Worm (Caenorhabditis elegans) whole organism, mixed stage, embryonic: Measurements from ENCODE around the gene tsp-13.

Experiments used
- M03D4.4 ChIP-seq: sonication (generic microtip); optimal IDR thresholded peaks from 2 replicates; lab custom pipeline; 2017; ENCODE audit warnings: mild to moderate bottlenecking, missing genetic modification characterization, missing compliant biosample characterization
- blmp-1 ChIP-seq: fragments of 150-350 bp; optimal IDR thresholded peaks from 2 replicates; lab custom pipeline; 2014; ENCODE audit warnings: missing biosample characterization, missing genetic modification characterization
- ceh-39 ChIP-seq: fragments of 150-350 bp; optimal IDR thresholded peaks from 2 replicates; lab custom pipeline; 2014; ENCODE audit warnings: missing biosample characterization, missing genetic modification characterization
- ceh-43 ChIP-seq: fragments of 200-800 bp; sonication (Bioruptor generic); optimal IDR thresholded peaks from 2 replicates; lab custom pipeline; 2018; ENCODE audit warnings: mild to moderate bottlenecking, missing genetic modification characterization, moderate library complexity, missing compliant biosample characterization
- ceh-83 ChIP-seq: fragments of 200-800 bp; sonication (Bioruptor generic); optimal IDR thresholded peaks from 2 replicates; lab custom pipeline; 2018; ENCODE audit warnings: mild to moderate bottlenecking, missing genetic modification characterization, missing compliant biosample characterization
- ces-1 ChIP-seq: fragments of 150-350 bp; optimal IDR thresholded peaks from 2 replicates; lab custom pipeline; 2014; ENCODE audit warnings: missing biosample characterization, missing genetic modification reagents, missing genetic modification characterization
- cnd-1 ChIP-seq: fragments of 200-800 bp; sonication (Bioruptor generic); optimal IDR thresholded peaks from 2 replicates; lab custom pipeline; 2018; ENCODE audit warnings: mild to moderate bottlenecking, missing genetic modification characterization, missing compliant biosample characterization
- drap-1 ChIP-seq: fragments of 200-800 bp; sonication (Bioruptor generic); optimal IDR thresholded peaks from 3 replicates; lab custom pipeline; 2018; ENCODE audit warnings: mild to moderate bottlenecking, missing genetic modification characterization, missing compliant biosample characterization
- elt-1 ChIP-seq: sonication (generic microtip); optimal IDR thresholded peaks from 2 replicates; lab custom pipeline; 2017; ENCODE audit warnings: missing genetic modification characterization, mild to moderate bottlenecking, missing compliant biosample characterization, antibody characterized with exemption, moderate library complexity, borderline replicate concordance; ENCODE audit not compliant: insufficient read depth
- elt-3 ChIP-seq: fragments of 150-350 bp; optimal IDR thresholded peaks from 2 replicates; lab custom pipeline; 2014; ENCODE audit warnings: missing biosample characterization, missing genetic modification characterization
- ham-2 ChIP-seq: fragments of 200-800 bp; sonication (Bioruptor generic); optimal IDR thresholded peaks from 2 replicates; lab custom pipeline; 2018; ENCODE audit warnings: mild to moderate bottlenecking, missing genetic modification characterization, missing compliant biosample characterization
- hlh-1 ChIP-seq: fragments of 150-350 bp; optimal IDR thresholded peaks from 2 replicates; lab custom pipeline; 2014; ENCODE audit warnings: missing biosample characterization, missing genetic modification reagents, missing genetic modification characterization
- lin-13 ChIP-seq: fragments of 150-350 bp; optimal IDR thresholded peaks from 2 replicates; lab custom pipeline; 2014; ENCODE audit warnings: missing biosample characterization, missing genetic modification characterization
- lin-32 ChIP-seq: fragments of 200-800 bp; sonication (Bioruptor generic); optimal IDR thresholded peaks from 2 replicates; lab custom pipeline; 2018; ENCODE audit warnings: mild to moderate bottlenecking, missing genetic modification characterization, missing compliant biosample characterization
- lsy-2 ChIP-seq: fragments of 150-350 bp; optimal IDR thresholded peaks from 2 replicates; lab custom pipeline; 2014; ENCODE audit warnings: missing biosample characterization, missing genetic modification characterization
- mep-1 ChIP-seq: fragments of 150-350 bp; optimal IDR thresholded peaks from 2 replicates; lab custom pipeline; 2017; ENCODE audit warnings: missing biosample characterization, missing genetic modification reagents, missing genetic modification characterization, inconsistent platforms
- mls-2 ChIP-seq: sonication (generic microtip); optimal IDR thresholded peaks from 2 replicates; lab custom pipeline; 2016; ENCODE audit warnings: mild to moderate bottlenecking, missing genetic modification characterization, moderate library complexity, missing compliant biosample characterization
- nhr-12 ChIP-seq: fragments of 150-350 bp; optimal IDR thresholded peaks from 2 replicates; lab custom pipeline; 2014; ENCODE audit warnings: missing biosample characterization, missing genetic modification characterization
- nhr-237 ChIP-seq: fragments of 150-350 bp; optimal IDR thresholded peaks from 2 replicates; lab custom pipeline; 2014; ENCODE audit warnings: missing biosample characterization, missing genetic modification characterization
- nhr-28 ChIP-seq: fragments of 150-350 bp; optimal IDR thresholded peaks from 2 replicates; lab custom pipeline; 2014; ENCODE audit warnings: missing biosample characterization, missing genetic modification characterization
- nhr-76 ChIP-seq: sonication (generic microtip); optimal IDR thresholded peaks from 2 replicates; lab custom pipeline; 2017; ENCODE audit warnings: missing biosample characterization, missing genetic modification characterization
- pha-4 ChIP-seq: fragments of 150-350 bp; optimal IDR thresholded peaks from 2 replicates; lab custom pipeline; 2018; ENCODE audit warnings: missing biosample characterization, missing genetic modification reagents, missing genetic modification characterization
- sem-2 ChIP-seq: fragments of 200-800 bp; sonication (Bioruptor generic); optimal IDR thresholded peaks from 2 replicates; lab custom pipeline; 2018; ENCODE audit warnings: mild to moderate bottlenecking, missing genetic modification characterization, missing compliant biosample characterization
- snpc-4 ChIP-seq: fragments of 150-350 bp; optimal IDR thresholded peaks from 2 replicates; lab custom pipeline; 2014; ENCODE audit warnings: missing biosample characterization, missing genetic modification characterization
- sptf-1 ChIP-seq: sonication (generic microtip); optimal IDR thresholded peaks from 2 replicates; lab custom pipeline; 2017; ENCODE audit warnings: mild to moderate bottlenecking, missing genetic modification characterization, moderate library complexity, missing compliant biosample characterization
- tbx-8 ChIP-seq: fragments of 200-800 bp; sonication (Bioruptor generic); optimal IDR thresholded peaks from 2 replicates; lab custom pipeline; 2018; ENCODE audit warnings: mild to moderate bottlenecking, missing genetic modification characterization, moderate library complexity, missing compliant biosample characterization
- unc-120 ChIP-seq: sonication (generic microtip); optimal IDR thresholded peaks from 2 replicates; lab custom pipeline; 2017; ENCODE audit warnings: missing genetic modification characterization, missing compliant biosample characterization; ENCODE audit not compliant: poor library complexity, severe bottlenecking
- unc-39 ChIP-seq: fragments of 150-350 bp; optimal IDR thresholded peaks from 2 replicates; lab custom pipeline; 2014; ENCODE audit warnings: missing biosample characterization, missing genetic modification characterization
- ztf-11 ChIP-seq: fragments of 150-350 bp; optimal IDR thresholded peaks from 2 replicates; lab custom pipeline; 2014; ENCODE audit warnings: missing biosample characterization, missing genetic modification characterization

Gene tsp-13

DNA sequence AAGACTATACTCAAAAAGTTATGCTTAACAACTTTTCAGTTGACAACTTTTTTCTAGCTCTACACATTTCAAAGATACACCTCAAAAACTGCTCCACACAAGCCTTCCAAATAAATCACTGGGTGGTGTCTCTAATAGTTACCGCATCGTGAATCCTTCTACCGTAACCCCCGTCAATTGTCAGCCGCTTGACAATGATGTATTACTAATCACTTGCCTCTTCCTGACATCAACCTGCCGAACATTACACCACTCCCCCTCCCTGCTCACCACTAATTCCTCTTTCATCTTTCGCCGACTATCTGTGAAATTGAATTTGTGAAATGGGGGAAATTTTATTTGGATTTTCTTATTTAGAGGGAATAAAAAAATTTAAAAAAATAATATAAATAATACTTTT, 27.8 kb downstream of the tsp-13 start (continued):
- TF ChIP-seq unc-120 = no peak
- TF ChIP-seq, all 35 proteins: peak for 3

- TF ChIP-seq ceh-39 (no peak), nhr-12 (tag; lab: Kevin White, UChicago) (no peak), ces-1 (GFP tag; lab: Kevin White, UChicago) (peak; percentile 20), pha-4 (no peak), unc-120 (no peak), elt-3 (tag; lab: Kevin White, UChicago) (no peak), nhr-28 (no peak), sptf-1 (tag; lab: Kevin White, UChicago) (peak; percentile 13), drap-1 (GFP tag; lab: Kevin White, UChicago) (no peak), nhr-237 (tag; lab: Kevin White, UChicago) (peak; percentile 57), snpc-4 (tag; lab: Kevin White, UChicago) (no peak), lsy-2 (tag; lab: Kevin White, UChicago) (peak; percentile 13), cnd-1 (tag; lab: Kevin White, UChicago) (no peak), blmp-1 (tag; lab: Kevin White, UChicago) (no peak), ztf-11 (tag; lab: Kevin White, UChicago) (no peak), nhr-76 (tag; lab: Kevin White, UChicago) (no peak), elt-1 (tag; lab: Kevin White, UChicago) (no peak), mep-1 (tag; lab: Kevin White, UChicago) (peak; percentile 20), ceh-43 (GFP tag; lab: Kevin White, UChicago) (no peak)
These were observed 36.2 kb downstream of the tsp-13 start, which contains the start of the genes Y39B6A.3 and pph-5 for ce11 chrV:19189963-19190597. Gene Y39B6A.3, minus strand, starts transcription at chrV:19190013. Gene pph-5, plus strand, starts transcription at chrV:19190547.

- no peak for TF ChIP-seq ham-2 (GFP tag; lab: Kevin White, UChicago)
- no peak for TF ChIP-seq unc-120
- TF ChIP-seq sem-2 = no peak
- TF ChIP-seq drap-1 (GFP tag; lab: Kevin White, UChicago) = no peak
- TF ChIP-seq elt-3 (tag; lab: Kevin White, UChicago) = no peak
- TF ChIP-seq pha-4 = no peak
These were observed 47.3 kb downstream of the tsp-13 start for ce11 chrV:19201190-19201589.

ce11 chrV:19202800-19203199, 48.9 kb downstream of the tsp-13 start:
- no peak for TF ChIP-seq ces-1 (GFP tag; lab: Kevin White, UChicago)
- no peak for TF ChIP-seq pha-4
- TF ChIP-seq, all 35 proteins: peak for 0

- no peak for TF ChIP-seq unc-39 (tag; lab: Kevin White, UChicago)
- no peak for TF ChIP-seq lin-13
- no peak for TF ChIP-seq lin-32
These were observed 49.4 kb downstream of the tsp-13 start, which contains the start of gene Y39B6A.1 for ce11 chrV:19203299-19203698. Gene Y39B6A.1, minus strand, starts transcription at chrV:19203607.

DNA sequence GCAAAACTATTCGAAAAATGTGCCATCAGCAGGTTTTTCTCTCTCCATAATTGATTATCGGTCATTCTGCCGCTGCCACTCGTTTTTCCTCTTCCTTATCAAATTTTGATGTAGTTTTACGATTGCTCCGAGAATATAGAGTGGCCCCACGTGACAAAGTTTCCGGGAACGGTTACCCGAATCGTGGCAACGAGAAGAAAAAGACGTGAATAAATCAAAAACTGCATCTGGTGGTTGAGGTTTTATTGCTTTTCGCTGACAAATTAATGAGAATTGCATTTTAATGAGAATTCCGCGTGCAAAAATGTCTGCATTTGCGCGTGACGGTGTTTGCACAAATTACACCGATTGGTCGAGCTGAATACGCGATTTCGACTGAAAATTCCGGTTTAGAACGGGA, 51.5 kb downstream of the tsp-13 start:
- TF ChIP-seq pha-4 (no peak), nhr-28 (no peak), ceh-83 (GFP tag; lab: Kevin White, UChicago) (no peak), hlh-1 (tag; lab: Kevin White, UChicago) (no peak), lsy-2 (tag; lab: Kevin White, UChicago) (no peak), nhr-237 (tag; lab: Kevin White, UChicago) (no peak), tbx-8 (no peak), snpc-4 (tag; lab: Kevin White, UChicago) (no peak)
- TF ChIP-seq, all 35 proteins: peak for 0

ce11 chrV:19206911-19207310, 53.0 kb downstream of the tsp-13 start:
- no peak for TF ChIP-seq ham-2 (GFP tag; lab: Kevin White, UChicago)
- TF ChIP-seq mls-2 (tag; lab: Kevin White, UChicago) = no peak
- no peak for TF ChIP-seq snpc-4 (tag; lab: Kevin White, UChicago)
- TF ChIP-seq M03D4.4 (tag; lab: Kevin White, UChicago) = no peak
- TF ChIP-seq ces-1 (GFP tag; lab: Kevin White, UChicago) = no peak
- TF ChIP-seq, all 35 proteins: peak for 0
